Worm (Caenorhabditis elegans): Measurements from ENCODE around the gene cyn-12.

- TF ChIP-seq nhr-120 (GFP tag; IDR thresholded peaks at IDR 0.05) (no peak), dpl-1 (GFP tag; optimal IDR thresholded peaks at IDR 0.05) (no peak), sea-2 (GFP tag; IDR thresholded peaks at IDR 0.05) (no peak), B0019.2 (GFP tag; conservative IDR thresholded peaks at IDR 0.05) (no peak), cebp-1 (GFP tag; IDR thresholded peaks at IDR 0.05) (no peak), cebp-1 (tag; optimal IDR thresholded peaks at IDR 0.05) (no peak)
Measured at ce11 chrIV:7111354-7111753, 21.7 kb downstream of the cyn-12 start, which contains the start of the genes ZC477.7 and ssq-3.

Measured in whole organism, young adult.